Fruit fly (Drosophila melanogaster) whole organism, embryonic: Measurements from ENCODE around the gene mxt.

Source experiments
- B-H2 ChIP-seq: fragments of 200-800 bp; sonication (Bioruptor generic); optimal IDR thresholded peaks from 2 replicates; lab custom pipeline; 2018; ENCODE audit warnings: missing biosample characterization, mild to moderate bottlenecking, missing genetic modification characterization
- CG15479 ChIP-seq: fragments of 200-800 bp; sonication (Bioruptor generic); optimal IDR thresholded peaks from 3 replicates; lab custom pipeline; 2019; ENCODE audit warnings: missing biosample characterization, mild to moderate bottlenecking, missing genetic modification characterization, moderate library complexity
- CG2875 ChIP-seq: fragments of 200-800 bp; sonication (Bioruptor generic); optimal IDR thresholded peaks from 2 replicates; lab custom pipeline; 2017; ENCODE audit warnings: missing biosample characterization, mild to moderate bottlenecking, missing genetic modification characterization, missing genetic modification reagents
- CG6854 ChIP-seq: fragments of 200-800 bp; sonication (Bioruptor generic); optimal IDR thresholded peaks from 3 replicates; lab custom pipeline; 2017; ENCODE audit warnings: missing biosample characterization, mild to moderate bottlenecking, missing genetic modification characterization
- CG7372 ChIP-seq: fragments of 200-800 bp; sonication (Bioruptor generic); IDR thresholded peaks from 2 replicates; pipeline ENCODE4 v1.3.6; 2022; ENCODE audit warnings: missing biosample characterization, missing genetic modification characterization
- CG7556 ChIP-seq: fragments of 200-800 bp; sonication (Bioruptor generic); optimal IDR thresholded peaks from 2 replicates; lab custom pipeline; 2017; ENCODE audit warnings: missing biosample characterization, mild to moderate bottlenecking, missing genetic modification characterization
- Dfd ChIP-seq, 2 experiments: fragments of >200 bp; optimal IDR thresholded peaks; 2 replicates each; lab custom pipeline; 2017; ENCODE audit warnings: missing biosample characterization in 2 of 2, missing genetic modification characterization in 2 of 2
- Gsc ChIP-seq: fragments of 200-800 bp; sonication (Bioruptor generic); IDR thresholded peaks from 2 replicates; pipeline ENCODE4 v1.3.6; 2022; ENCODE audit warnings: missing biosample characterization, missing genetic modification characterization
- Meics ChIP-seq: fragments of 200-800 bp; sonication (Bioruptor generic); optimal IDR thresholded peaks from 2 replicates; lab custom pipeline; 2017; ENCODE audit warnings: missing biosample characterization, mild to moderate bottlenecking, missing genetic modification characterization
- Optix ChIP-seq: fragments of 200-800 bp; sonication (Bioruptor generic); IDR thresholded peaks from 3 replicates; pipeline ENCODE4 v1.3.6; 2022; ENCODE audit warnings: missing biosample characterization, missing genetic modification characterization
- Sox100B ChIP-seq: fragments of 200-800 bp; sonication (Bioruptor generic); optimal IDR thresholded peaks from 3 replicates; lab custom pipeline; 2018; ENCODE audit warnings: missing biosample characterization, mild to moderate bottlenecking, missing genetic modification characterization
- crc ChIP-seq: fragments of 200-800 bp; sonication (Bioruptor generic); optimal IDR thresholded peaks from 2 replicates; lab custom pipeline; 2016; ENCODE audit warnings: missing biosample characterization, missing genetic modification characterization
- sim ChIP-seq: fragments of 200-800 bp; sonication (Bioruptor generic); IDR thresholded peaks from 2 replicates; pipeline ENCODE4 v1.3.6; 2022; ENCODE audit warnings: missing biosample characterization, missing genetic modification characterization
- slp2 ChIP-seq: fragments of 200-800 bp; sonication (Bioruptor generic); optimal IDR thresholded peaks from 2 replicates; lab custom pipeline; 2016; ENCODE audit warnings: missing biosample characterization, missing genetic modification characterization

- TF ChIP-seq sim (GFP tag; lab: Robert Waterston, UW): no peak
- TF ChIP-seq Optix (GFP tag; lab: Robert Waterston, UW): no peak
- no peak for TF ChIP-seq Meics (GFP tag; lab: Kevin White, UChicago)
- TF ChIP-seq Dfd (GFP tag; optimal IDR thresholded peaks at IDR 0.05; lab: Kevin White, UChicago): no peak
- no peak for TF ChIP-seq Gsc (GFP tag; lab: Robert Waterston, UW)
- no peak for TF ChIP-seq B-H2 (GFP tag; lab: Kevin White, UChicago)
- no peak for TF ChIP-seq CG7372
- TF ChIP-seq CG15479 (GFP tag; lab: Kevin White, UChicago): peak; percentile 36
- no peak for TF ChIP-seq CG7556
- no peak for TF ChIP-seq crc (GFP tag; lab: Kevin White, UChicago)
- no peak for TF ChIP-seq CG6854 (GFP tag; lab: Kevin White, UChicago)
- TF ChIP-seq slp2: no peak
- TF ChIP-seq CG2875: no peak
- TF ChIP-seq Sox100B (GFP tag; lab: Kevin White, UChicago): no peak
Measured at dm6 chr2L:4893612-4894011, 46.5 kb upstream of the mxt start.
